Fruit fly (Drosophila melanogaster): ENCODE results near the gene Lgr4.

The Lgr4 gene

DNA sequence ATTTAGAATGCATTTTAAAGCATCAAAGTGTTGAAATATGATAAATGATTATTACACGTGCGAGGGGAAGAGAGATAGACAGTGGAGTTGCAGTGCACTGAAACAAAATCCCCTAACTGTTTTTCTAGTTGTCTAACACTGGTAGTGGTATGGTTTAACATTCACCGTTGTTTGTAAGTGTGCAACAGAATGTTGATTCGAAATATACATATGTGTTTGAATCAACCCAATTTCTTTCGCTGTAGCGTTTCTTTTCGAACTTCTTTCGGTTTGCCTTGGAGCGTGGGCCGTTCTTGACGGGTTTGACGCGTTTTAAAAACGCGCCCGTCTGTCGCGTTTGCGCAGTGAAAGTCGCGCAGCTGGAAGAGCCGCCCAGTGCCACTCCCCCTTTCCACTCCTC is 32.3 kb upstream of the Lgr4 start (continued):
- TF ChIP-seq pan (optimal IDR thresholded peaks at IDR 0.05) (no peak), pan (GFP tag; optimal IDR thresholded peaks at IDR 0.05 in 1 of 2, IDR thresholded peaks at IDR 0.05 in 1 of 2) (no peak), grau (tag; optimal IDR thresholded peaks at IDR 0.05) (no peak), lmd (GFP tag; IDR thresholded peaks at IDR 0.05) (no peak), eyg (GFP tag; optimal IDR thresholded peaks at IDR 0.05) (no peak), Trl (optimal IDR thresholded peaks at IDR 0.05) (no peak), Trl (GFP tag; optimal IDR thresholded peaks at IDR 0.05) (no peak), HHEX (GFP tag; optimal IDR thresholded peaks at IDR 0.05) (no peak), stc (GFP tag; IDR thresholded peaks at IDR 0.05) (no peak), lbe (GFP tag; optimal IDR thresholded peaks at IDR 0.05) (no peak), sisA (GFP tag; IDR thresholded peaks at IDR 0.05) (no peak), NC2α (GFP tag; optimal IDR thresholded peaks at IDR 0.05) (no peak), CG10147 (GFP tag; optimal IDR thresholded peaks at IDR 0.05) (no peak), Hr39 (optimal IDR thresholded peaks at IDR 0.05) (no peak), CG15601 (tag; optimal IDR thresholded peaks at IDR 0.05) (peak; percentile 32), her (GFP tag; optimal IDR thresholded peaks at IDR 0.05) (no peak), zf30C (GFP tag; optimal IDR thresholded peaks at IDR 0.05) (peak; percentile 47), zen2 (GFP tag; IDR thresholded peaks at IDR 0.05; ENCODE audit: partially characterized antibody) (no peak), CG9437 (GFP tag; optimal IDR thresholded peaks at IDR 0.05) (no peak), unc-4 (GFP tag; IDR thresholded peaks at IDR 0.05; ENCODE audit: partially characterized antibody) (no peak), cg (GFP tag; optimal IDR thresholded peaks at IDR 0.05) (no peak), da (GFP tag; optimal IDR thresholded peaks at IDR 0.05) (no peak), Hsf (GFP tag; optimal IDR thresholded peaks at IDR 0.05) (no peak), CG18764 (GFP tag; optimal IDR thresholded peaks at IDR 0.05) (no peak), gce (GFP tag; IDR thresholded peaks at IDR 0.05) (no peak), br (optimal IDR thresholded peaks at IDR 0.05) (no peak), wek (GFP tag; optimal IDR thresholded peaks at IDR 0.05) (no peak), esg (GFP tag; conservative IDR thresholded peaks at IDR 0.05) (no peak), Dip3 (GFP tag; optimal IDR thresholded peaks at IDR 0.05) (no peak), CG2129 (GFP tag; IDR thresholded peaks at IDR 0.05; ENCODE audit: partially characterized antibody) (no peak), Drgx (GFP tag; IDR thresholded peaks at IDR 0.05) (no peak), dmrt99B (tag; optimal IDR thresholded peaks at IDR 0.05) (no peak), sqz (GFP tag; optimal IDR thresholded peaks at IDR 0.05) (peak; percentile 48), CG7963 (GFP tag; IDR thresholded peaks at IDR 0.05; ENCODE audit: partially characterized antibody) (no peak), Lpt (GFP tag; optimal IDR thresholded peaks at IDR 0.05) (no peak), Side (GFP tag; optimal IDR thresholded peaks at IDR 0.05) (no peak), ase (GFP tag; IDR thresholded peaks at IDR 0.05) (no peak), CG1832 (GFP tag; optimal IDR thresholded peaks at IDR 0.05) (no peak), CG5245 (GFP tag; optimal IDR thresholded peaks at IDR 0.05) (no peak), CG9817 (tag; optimal IDR thresholded peaks at IDR 0.05) (no peak), Adf1 (GFP tag; IDR thresholded peaks at IDR 0.05) (no peak), org-1 (GFP tag; optimal IDR thresholded peaks at IDR 0.05) (peak; percentile 0), chn (GFP tag; optimal IDR thresholded peaks at IDR 0.05) (no peak), Spps (tag; optimal IDR thresholded peaks at IDR 0.05) (no peak), CG11398 (GFP tag; optimal IDR thresholded peaks at IDR 0.05) (no peak), Dref (GFP tag; IDR thresholded peaks at IDR 0.05) (no peak), gsb (GFP tag; IDR thresholded peaks at IDR 0.05) (no peak), D (optimal IDR thresholded peaks at IDR 0.05) (no peak), D (GFP tag; optimal IDR thresholded peaks at IDR 0.05) (peak; percentile 18), CG7357 (GFP tag; IDR thresholded peaks at IDR 0.05) (no peak), ssp (GFP tag; IDR thresholded peaks at IDR 0.05) (no peak), CG2712 (tag; optimal IDR thresholded peaks at IDR 0.05) (peak; percentile 38), vnd (GFP tag; IDR thresholded peaks at IDR 0.05; ENCODE audit: partially characterized antibody) (no peak), Antp (GFP tag; optimal IDR thresholded peaks at IDR 0.05) (no peak), CG12155 (GFP tag; optimal IDR thresholded peaks at IDR 0.05) (no peak)

All from whole organism, embryonic.